Worm (Caenorhabditis elegans): ENCODE data around the gene sqv-2.

DNA sequence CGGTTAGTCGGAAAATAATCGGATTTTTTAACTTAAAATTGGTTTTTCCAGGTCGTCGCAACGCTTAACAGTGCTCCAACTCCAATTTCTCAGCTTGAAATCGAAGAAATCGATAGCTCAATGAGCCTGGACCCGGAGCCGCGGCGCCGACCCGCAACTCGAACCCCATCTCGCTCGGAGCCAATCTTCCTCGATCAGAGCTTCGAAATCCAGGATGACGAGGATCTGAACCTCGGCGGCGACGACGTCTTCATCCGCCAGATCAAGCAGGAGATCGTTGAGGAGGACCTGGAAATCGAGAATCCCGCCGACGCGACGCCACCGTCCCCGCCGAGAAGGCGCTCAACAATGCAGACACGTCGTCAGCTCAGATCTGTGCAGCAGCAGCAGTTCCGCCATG lies 26.0 kb upstream of the sqv-2 start:
- TF ChIP-seq fos-1 (tag; optimal IDR thresholded peaks at IDR 0.05) (no peak), pha-4 (tag; optimal IDR thresholded peaks at IDR 0.05) (no peak), zag-1 (tag; optimal IDR thresholded peaks at IDR 0.05) (no peak), nhr-43 (tag; optimal IDR thresholded peaks at IDR 0.05; ENCODE audit: poor library complexity, severe bottlenecking) (no peak), elt-3 (tag; optimal IDR thresholded peaks at IDR 0.05) (no peak), sea-2 (GFP tag; optimal IDR thresholded peaks at IDR 0.05) (no peak), lin-39 (tag; optimal IDR thresholded peaks at IDR 0.05) (no peak), fkh-10 (GFP tag; optimal IDR thresholded peaks at IDR 0.05) (no peak), nhr-77 (tag; optimal IDR thresholded peaks at IDR 0.05) (no peak), ama-1 (optimal IDR thresholded peaks at IDR 0.05) (no peak), snpc-4 (tag; optimal IDR thresholded peaks at IDR 0.05) (no peak), skn-1 (tag; optimal IDR thresholded peaks at IDR 0.05) (no peak)

Data from whole organism, L3 larva.